Worm (Caenorhabditis elegans) whole organism, L1 larva: Measurements from ENCODE around the gene B0393.4.
A peak's percentile ranks its signal among the peaks of the same experiment; 100 is the strongest.

Source experiments
- C04F5.9 ChIP-seq: sonication (generic microtip); optimal IDR thresholded peaks from 2 replicates; lab custom pipeline; 2016; ENCODE audit warnings: missing genetic modification characterization, missing compliant biosample characterization
- C34B4.2 ChIP-seq: sonication (generic microtip); optimal IDR thresholded peaks from 2 replicates; lab custom pipeline; 2017; ENCODE audit warnings: mild to moderate bottlenecking, missing genetic modification characterization, missing compliant biosample characterization
- aha-1 ChIP-seq: fragments of 150-350 bp; optimal IDR thresholded peaks from 2 replicates; lab custom pipeline; 2014; ENCODE audit warnings: missing biosample characterization, missing genetic modification characterization
- alr-1 ChIP-seq: fragments of 200-800 bp; sonication (Bioruptor generic); optimal IDR thresholded peaks from 2 replicates; lab custom pipeline; 2018; ENCODE audit warnings: borderline replicate concordance, mild to moderate bottlenecking, missing genetic modification characterization, missing compliant biosample characterization
- ama-1 ChIP-seq: fragments of 150-350 bp; optimal IDR thresholded peaks from 2 replicates; lab custom pipeline; 2014
- ceh-8 ChIP-seq: fragments of 200-800 bp; sonication (Bioruptor generic); optimal IDR thresholded peaks from 2 replicates; lab custom pipeline; 2018; ENCODE audit warnings: mild to moderate bottlenecking, missing genetic modification characterization, moderate library complexity, missing compliant biosample characterization
- ceh-88 ChIP-seq: fragments of 200-800 bp; sonication (Bioruptor generic); IDR thresholded peaks from 2 replicates; pipeline ENCODE4 v1.3.6; 2022; ENCODE audit warnings: missing genetic modification characterization, missing compliant biosample characterization
- dpl-1 ChIP-seq, 3 experiments: fragments of 150-350 bp in 2 of 3; sonication (generic microtip) in 1 of 3; optimal IDR thresholded peaks; 2 replicates each; lab custom pipeline; 2014 to 2017; ENCODE audit warnings: missing biosample characterization in 3 of 3, missing genetic modification characterization in 3 of 3, missing genetic modification reagents in 3 of 3
- efl-1 ChIP-seq, 4 experiments: fragments of 150-350 bp; optimal IDR thresholded peaks in 3 of 4; peaks in 1 of 4; 1 replicate in 1 of 4; 2 replicates in 3 of 4; lab custom pipeline; 2014; ENCODE audit warnings: missing biosample characterization in 2 of 4, missing genetic modification characterization in 2 of 4, missing genetic modification reagents in 2 of 4
- efl-3 ChIP-seq: fragments of 200-800 bp; sonication (Bioruptor generic); optimal IDR thresholded peaks from 2 replicates; lab custom pipeline; 2018; ENCODE audit warnings: mild to moderate bottlenecking, missing genetic modification characterization, missing compliant biosample characterization
- egl-13 ChIP-seq: sonication (generic microtip); optimal IDR thresholded peaks from 2 replicates; lab custom pipeline; 2016; ENCODE audit warnings: missing genotype, missing genetic modification reagents, missing genetic modification characterization, missing compliant biosample characterization
- egl-27 ChIP-seq, 2 experiments: fragments of 150-350 bp in 1 of 2; sonication (generic microtip); optimal IDR thresholded peaks; 3 replicates each; lab custom pipeline; 2017 to 2018; ENCODE audit warnings: missing biosample characterization in 2 of 2, missing genetic modification characterization in 2 of 2, missing genetic modification reagents in 2 of 2
- elt-3 ChIP-seq, 6 experiments: fragments of 150-350 bp in 1 of 6; sonication (generic microtip); optimal IDR thresholded peaks; 2 replicates each; lab custom pipeline; 2017 to 2018; ENCODE audit warnings: missing biosample characterization in 6 of 6, missing genetic modification characterization in 6 of 6, inconsistent platforms in 1 of 6
- fkh-10 ChIP-seq: sonication (generic microtip); optimal IDR thresholded peaks from 2 replicates; lab custom pipeline; 2017; ENCODE audit warnings: missing biosample characterization, missing genetic modification reagents, missing genetic modification characterization
- fkh-4 ChIP-seq: sonication (generic microtip); optimal IDR thresholded peaks from 2 replicates; lab custom pipeline; 2016; ENCODE audit warnings: missing compliant biosample characterization, missing genetic modification characterization, borderline replicate concordance
- fkh-8 ChIP-seq: sonication (generic microtip); optimal IDR thresholded peaks from 2 replicates; lab custom pipeline; 2016; ENCODE audit warnings: mild to moderate bottlenecking, missing genetic modification characterization, missing compliant biosample characterization
- fos-1 ChIP-seq: fragments of 150-350 bp; optimal IDR thresholded peaks from 2 replicates; lab custom pipeline; 2014; ENCODE audit warnings: missing biosample characterization, missing genetic modification characterization
- grh-1 ChIP-seq: fragments of 200-800 bp; sonication (Bioruptor generic); IDR thresholded peaks from 2 replicates; pipeline ENCODE4 v1.3.6; 2022; ENCODE audit warnings: missing genetic modification reagents, missing genetic modification characterization, missing compliant biosample characterization
- hlh-17 ChIP-seq: fragments of 200-800 bp; sonication (Bioruptor generic); optimal IDR thresholded peaks from 2 replicates; lab custom pipeline; 2018; ENCODE audit warnings: missing genetic modification characterization, mild to moderate bottlenecking, missing compliant biosample characterization, moderate library complexity, borderline replicate concordance
- hpl-2 ChIP-seq: fragments of 150-350 bp; optimal IDR thresholded peaks from 2 replicates; lab custom pipeline; 2014; ENCODE audit warnings: missing biosample characterization, missing genetic modification reagents, missing genetic modification characterization
- isw-1 ChIP-seq: fragments of 200-800 bp; sonication (Bioruptor generic); IDR thresholded peaks from 2 replicates; pipeline ENCODE4 v1.3.6; 2022; ENCODE audit warnings: missing genetic modification characterization, missing compliant biosample characterization
- lin-14 ChIP-seq: fragments of 200-800 bp; sonication (Bioruptor generic); optimal IDR thresholded peaks from 2 replicates; lab custom pipeline; 2018; ENCODE audit warnings: mild to moderate bottlenecking, missing genetic modification characterization, moderate library complexity, missing compliant biosample characterization
- lin-35 ChIP-seq, 2 experiments: fragments of 150-350 bp; optimal IDR thresholded peaks; 2 replicates each; lab custom pipeline; 2014; ENCODE audit warnings: missing biosample characterization in 2 of 2, missing genetic modification characterization in 2 of 2, missing genetic modification reagents in 2 of 2
- lsy-2 ChIP-seq, 2 experiments: fragments of 150-350 bp; optimal IDR thresholded peaks; 2 replicates each; lab custom pipeline; 2014; ENCODE audit warnings: missing biosample characterization in 2 of 2, missing genetic modification characterization in 2 of 2
- mab-9 ChIP-seq: fragments of 200-800 bp; sonication (Bioruptor generic); IDR thresholded peaks from 2 replicates; pipeline ENCODE4 v1.3.6; 2022; ENCODE audit warnings: missing genetic modification reagents, missing genetic modification characterization, missing compliant biosample characterization
- mdl-1 ChIP-seq, 2 experiments: fragments of 150-350 bp; optimal IDR thresholded peaks; 2 replicates each; lab custom pipeline; 2014 to 2017; ENCODE audit warnings: missing biosample characterization in 2 of 2, missing genetic modification characterization in 2 of 2, inconsistent platforms in 1 of 2
- mef-2 ChIP-seq: fragments of 150-350 bp; optimal IDR thresholded peaks from 2 replicates; lab custom pipeline; 2014; ENCODE audit warnings: missing biosample characterization, missing genetic modification characterization
- mep-1 ChIP-seq: fragments of 150-350 bp; optimal IDR thresholded peaks from 2 replicates; lab custom pipeline; 2014; ENCODE audit warnings: missing biosample characterization, missing genetic modification characterization
- nhr-20 ChIP-seq: sonication (generic microtip); optimal IDR thresholded peaks from 2 replicates; lab custom pipeline; 2016; ENCODE audit warnings: mild to moderate bottlenecking, missing genetic modification characterization, missing compliant biosample characterization
- nhr-47 ChIP-seq: sonication (generic microtip); optimal IDR thresholded peaks from 2 replicates; lab custom pipeline; 2016; ENCODE audit warnings: mild to moderate bottlenecking, missing genetic modification characterization, moderate library complexity, missing compliant biosample characterization
- nhr-71 ChIP-seq: sonication (generic microtip); optimal IDR thresholded peaks from 2 replicates; lab custom pipeline; 2016; ENCODE audit warnings: mild to moderate bottlenecking, missing genetic modification characterization, moderate library complexity, missing compliant biosample characterization
- nhr-84 ChIP-seq: sonication (generic microtip); optimal IDR thresholded peaks from 2 replicates; lab custom pipeline; 2017; ENCODE audit warnings: missing biosample characterization, missing genetic modification characterization
- nhr-85 ChIP-seq: sonication (generic microtip); peaks from one replicate; lab custom pipeline; 2016; ENCODE audit warnings: missing genetic modification characterization, inconsistent platforms, missing compliant biosample characterization
- pax-3 ChIP-seq: fragments of 200-800 bp; sonication (Bioruptor generic); optimal IDR thresholded peaks from 2 replicates; lab custom pipeline; 2018; ENCODE audit warnings: mild to moderate bottlenecking, missing genetic modification characterization, moderate library complexity, missing compliant biosample characterization
- pqm-1 ChIP-seq: sonication (generic microtip); optimal IDR thresholded peaks from 3 replicates; lab custom pipeline; 2017; ENCODE audit warnings: missing biosample characterization, missing genetic modification characterization
- rnt-1 ChIP-seq: sonication (generic microtip); optimal IDR thresholded peaks from 2 replicates; lab custom pipeline; 2016; ENCODE audit warnings: mild to moderate bottlenecking, missing genetic modification characterization, moderate library complexity, missing compliant biosample characterization
- skn-1 ChIP-seq: fragments of 150-350 bp; optimal IDR thresholded peaks from 2 replicates; lab custom pipeline; 2014; ENCODE audit warnings: missing biosample characterization, missing genetic modification characterization
- snpc-4 ChIP-seq: fragments of 150-350 bp; optimal IDR thresholded peaks from 2 replicates; lab custom pipeline; 2014; ENCODE audit warnings: missing biosample characterization, missing genetic modification characterization
- snu-23 ChIP-seq: sonication (generic microtip); optimal IDR thresholded peaks from 2 replicates; lab custom pipeline; 2016; ENCODE audit warnings: missing genetic modification characterization, missing compliant biosample characterization
- sox-4 ChIP-seq: sonication (generic microtip); optimal IDR thresholded peaks from 2 replicates; lab custom pipeline; 2016; ENCODE audit warnings: missing genetic modification characterization, missing compliant biosample characterization
- sptf-1 ChIP-seq: fragments of 150-350 bp; optimal IDR thresholded peaks from 2 replicates; lab custom pipeline; 2014; ENCODE audit warnings: missing biosample characterization, missing genetic modification characterization
- sup-37 ChIP-seq: fragments of 200-800 bp; sonication (Bioruptor generic); optimal IDR thresholded peaks from 2 replicates; lab custom pipeline; 2018; ENCODE audit warnings: mild to moderate bottlenecking, missing genetic modification characterization, missing compliant biosample characterization
- swsn-7 ChIP-seq: sonication (generic microtip); optimal IDR thresholded peaks from 2 replicates; lab custom pipeline; 2016; ENCODE audit warnings: missing genetic modification characterization, missing compliant biosample characterization
- tlp-1 ChIP-seq: fragments of 150-350 bp; optimal IDR thresholded peaks from 2 replicates; lab custom pipeline; 2014; ENCODE audit warnings: missing biosample characterization, missing genetic modification characterization
- unc-130 ChIP-seq: fragments of 150-350 bp; optimal IDR thresholded peaks from 2 replicates; lab custom pipeline; 2017; ENCODE audit warnings: missing biosample characterization, missing genetic modification characterization, inconsistent platforms
- unc-62 ChIP-seq: fragments of 150-350 bp; optimal IDR thresholded peaks from 2 replicates; lab custom pipeline; 2014; ENCODE audit warnings: missing biosample characterization, missing genetic modification reagents, missing genetic modification characterization
- unc-86 ChIP-seq: sonication (generic microtip); optimal IDR thresholded peaks from 2 replicates; lab custom pipeline; 2016; ENCODE audit warnings: missing genetic modification characterization, missing compliant biosample characterization
- unc-98 ChIP-seq: fragments of 200-800 bp; sonication (Bioruptor generic); IDR thresholded peaks from 2 replicates; pipeline ENCODE4 v1.3.6; 2022; ENCODE audit warnings: missing genetic modification characterization, missing compliant biosample characterization
- xbp-1 ChIP-seq: sonication (generic microtip); optimal IDR thresholded peaks from 2 replicates; lab custom pipeline; 2016; ENCODE audit warnings: missing genetic modification characterization, missing compliant biosample characterization
- zag-1 ChIP-seq: fragments of 150-350 bp; optimal IDR thresholded peaks from 2 replicates; lab custom pipeline; 2014; ENCODE audit warnings: missing biosample characterization, missing genetic modification characterization
- zip-4 ChIP-seq: fragments of 200-800 bp; sonication (Bioruptor generic); optimal IDR thresholded peaks from 2 replicates; lab custom pipeline; 2018; ENCODE audit warnings: mild to moderate bottlenecking, missing genetic modification characterization, moderate library complexity, missing compliant biosample characterization

Gene B0393.4

ce11 chrIII:4720620-4721227 lies 42.7 kb downstream of the B0393.4 start, which contains the start of gene emb-5 (continued):
- TF ChIP-seq egl-13 (tag; lab: Kevin White, UChicago) (no peak), sox-4 (tag; lab: Kevin White, UChicago) (no peak), sup-37 (GFP tag; lab: Kevin White, UChicago) (peak; percentile 36), fkh-10 (GFP tag; lab: Kevin White, UChicago) (no peak), nhr-85 (peak; percentile 80), rnt-1 (tag; lab: Kevin White, UChicago) (peak; percentile 86), dpl-1 (GFP tag; optimal IDR thresholded peaks at IDR 0.05; lab: Kevin White, UChicago) (peak; percentile 95 to 97 (median 96)), lsy-2 (tag; optimal IDR thresholded peaks at IDR 0.05; lab: Kevin White, UChicago) (peak in 1 of 2 experiments; percentile 76), snpc-4 (tag; lab: Kevin White, UChicago) (no peak), lin-14 (GFP tag; lab: Kevin White, UChicago) (no peak), skn-1 (tag; lab: Kevin White, UChicago) (peak; percentile 71), mef-2 (tag; lab: Kevin White, UChicago) (no peak), fos-1 (tag; lab: Kevin White, UChicago) (peak; percentile 39), fkh-4 (no peak), alr-1 (tag; lab: Kevin White, UChicago) (no peak), egl-27 (tag; optimal IDR thresholded peaks at IDR 0.05; lab: Kevin White, UChicago) (no peak), zag-1 (tag; lab: Kevin White, UChicago) (no peak), lin-35 (GFP tag; optimal IDR thresholded peaks at IDR 0.05; lab: Kevin White, UChicago) (peak; percentile 96 to 98), fkh-8 (peak; percentile 62), unc-62 (GFP tag; lab: Kevin White, UChicago) (no peak), mdl-1 (tag; optimal IDR thresholded peaks at IDR 0.05; lab: Kevin White, UChicago) (peak in 1 of 2 experiments; percentile 36), ceh-8 (GFP tag; lab: Kevin White, UChicago) (no peak), pqm-1 (tag; lab: Kevin White, UChicago) (no peak), unc-86 (tag; lab: Kevin White, UChicago) (peak; percentile 61), elt-3 (tag; optimal IDR thresholded peaks at IDR 0.05; lab: Kevin White, UChicago) (peak in 1 of 6 experiments; percentile 38), swsn-7 (tag; lab: Kevin White, UChicago) (peak; percentile 61), nhr-20 (tag; lab: Kevin White, UChicago) (peak; percentile 67), zip-4 (GFP tag; lab: Kevin White, UChicago) (no peak), aha-1 (tag; lab: Kevin White, UChicago) (no peak), sptf-1 (tag; lab: Kevin White, UChicago) (no peak), unc-98 (GFP tag; lab: Robert Waterston, UW) (no peak), ceh-88 (GFP tag; lab: Robert Waterston, UW) (no peak), C04F5.9 (peak; percentile 65), hlh-17 (GFP tag; lab: Kevin White, UChicago) (no peak), xbp-1 (tag; lab: Kevin White, UChicago) (peak; percentile 72), nhr-71 (tag; lab: Kevin White, UChicago) (peak; percentile 79), efl-1 (optimal IDR thresholded peaks at IDR 0.05; lab: Kevin White, UChicago) (peak; percentile 76 to 97), efl-1 (GFP tag; optimal IDR thresholded peaks at IDR 0.05 in 1 of 2; lab: Kevin White, UChicago) (peak; percentile 97 to 100), ama-1 (no peak), mab-9 (peak; percentile 40; the same call in 1 of the 2 replicates), efl-3 (no peak), nhr-84 (tag; lab: Kevin White, UChicago) (no peak), hpl-2 (GFP tag; lab: Kevin White, UChicago) (no peak), snu-23 (GFP tag; lab: Kevin White, UChicago) (peak; percentile 77), grh-1 (peak; percentile 58; the same call in 1 of the 2 replicates), nhr-47 (tag; lab: Kevin White, UChicago) (peak; percentile 77), isw-1 (GFP tag; lab: Robert Waterston, UW) (peak; percentile 75), unc-130 (no peak), mep-1 (no peak), tlp-1 (tag; lab: Kevin White, UChicago) (no peak), C34B4.2 (tag; lab: Kevin White, UChicago) (no peak), pax-3 (tag; lab: Kevin White, UChicago) (peak; percentile 28)
